Worm (Caenorhabditis elegans) whole organism, L4/young adult: ENCODE data around the gene F59B10.3.
"Not testable (repeated sequence)": the region's sequence is repeated elsewhere in the genome, so short reads cannot be mapped to it uniquely, and the experiment has no call there.

Source experiments
- W03F9.2 ChIP-seq: fragments of 150-350 bp; optimal IDR thresholded peaks from 2 replicates; lab custom pipeline; 2014; ENCODE audit warnings: missing biosample characterization, missing genetic modification characterization
- dao-5 ChIP-seq: sonication (generic microtip); optimal IDR thresholded peaks from 2 replicates; lab custom pipeline; 2016; ENCODE audit warnings: missing genotype, missing genetic modification characterization, moderate library complexity, missing compliant biosample characterization
- him-1 ChIP-seq: sonication (generic microtip); optimal IDR thresholded peaks from 2 replicates; lab custom pipeline; 2016; ENCODE audit warnings: missing genotype, missing genetic modification reagents, missing genetic modification characterization, missing compliant biosample characterization

The F59B10.3 gene

ce11 chrII:10485640-10486039 is 24.7 kb upstream of the F59B10.3 start:
- no peak for TF ChIP-seq him-1 (tag; lab: Kevin White, UChicago)
- TF ChIP-seq W03F9.2 (tag; lab: Kevin White, UChicago) = no peak
- no peak for TF ChIP-seq dao-5 (tag; lab: Kevin White, UChicago)

ce11 chrII:10486738-10487137 is 23.6 kb upstream of the F59B10.3 start, which contains the start of gene ZK666.15:
TSS of gene ZK666.15 (plus strand) at chrII:10487038.
- TF ChIP-seq W03F9.2 (tag; lab: Kevin White, UChicago) (no peak), dao-5 (tag; lab: Kevin White, UChicago) (no peak), him-1 (tag; lab: Kevin White, UChicago) (no peak)

ce11 chrII:10490329-10490728 is 20.0 kb upstream of the F59B10.3 start, which contains the start of gene clec-61:
TSS of gene clec-61 (minus strand) at chrII:10490537.
- TF ChIP-seq dao-5 (tag; lab: Kevin White, UChicago) (no peak), W03F9.2 (tag; lab: Kevin White, UChicago) (no peak), him-1 (tag; lab: Kevin White, UChicago) (no peak)

DNA sequence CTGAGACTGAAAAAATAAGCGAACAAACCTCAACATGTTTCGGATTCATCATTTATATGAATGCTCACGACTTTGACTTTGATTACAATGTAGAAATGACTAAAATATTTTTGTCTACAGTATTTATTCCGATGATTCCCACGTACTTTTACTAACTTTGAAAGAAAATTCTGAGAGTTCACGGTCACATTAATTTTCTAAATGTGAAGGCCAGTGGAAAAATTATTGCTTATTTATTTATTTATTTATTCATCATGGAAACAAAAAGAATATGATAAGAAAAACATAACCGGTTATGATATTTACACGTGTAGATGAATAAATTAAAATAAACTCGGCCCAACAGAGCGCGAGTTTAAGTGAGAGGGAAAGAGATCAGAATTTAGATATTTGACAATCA is 17.3 kb upstream of the F59B10.3 start, which contains the start of gene ZK666.8:
TSS of gene ZK666.8 (minus strand) at position 101 of the 400 bp plus-strand sequence.
- not testable (repeated sequence) for TF ChIP-seq W03F9.2, him-1, dao-5 (tag; lab: Kevin White, UChicago)

DNA sequence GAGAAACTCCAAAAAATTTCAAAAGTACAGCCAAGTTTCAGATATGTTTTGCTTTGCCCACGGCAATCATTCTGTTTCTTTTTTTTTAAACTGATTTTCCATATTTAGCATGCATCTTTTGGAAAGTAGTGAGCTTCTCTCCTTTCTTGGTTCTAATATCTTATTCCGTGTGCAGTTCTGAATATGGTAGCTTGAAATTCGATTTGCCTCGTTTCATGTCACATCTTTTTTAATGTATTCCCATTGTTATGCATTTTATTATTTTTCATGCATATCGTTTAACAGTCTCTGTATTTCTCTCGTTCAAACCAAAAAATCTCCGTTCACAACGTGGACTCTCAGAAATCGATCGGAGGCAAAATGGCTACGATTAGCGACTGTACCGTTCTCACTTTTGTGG is 15.9 kb upstream of the F59B10.3 start, which contains the start of gene ZK666.14:
TSS of gene ZK666.14 (plus strand) at position 301 of the 400 bp plus-strand sequence.
- TF ChIP-seq W03F9.2 (tag; lab: Kevin White, UChicago) (no peak), dao-5 (tag; lab: Kevin White, UChicago) (no peak), him-1 (tag; lab: Kevin White, UChicago) (no peak)

ce11 chrII:10495912-10496311 is 14.4 kb upstream of the F59B10.3 start, which contains the start of gene ZK666.12:
TSS of gene ZK666.12 (plus strand) at chrII:10496212.
- TF ChIP-seq dao-5 (tag; lab: Kevin White, UChicago) = no peak
- no peak for TF ChIP-seq W03F9.2 (tag; lab: Kevin White, UChicago)
- TF ChIP-seq him-1 (tag; lab: Kevin White, UChicago) = no peak

DNA sequence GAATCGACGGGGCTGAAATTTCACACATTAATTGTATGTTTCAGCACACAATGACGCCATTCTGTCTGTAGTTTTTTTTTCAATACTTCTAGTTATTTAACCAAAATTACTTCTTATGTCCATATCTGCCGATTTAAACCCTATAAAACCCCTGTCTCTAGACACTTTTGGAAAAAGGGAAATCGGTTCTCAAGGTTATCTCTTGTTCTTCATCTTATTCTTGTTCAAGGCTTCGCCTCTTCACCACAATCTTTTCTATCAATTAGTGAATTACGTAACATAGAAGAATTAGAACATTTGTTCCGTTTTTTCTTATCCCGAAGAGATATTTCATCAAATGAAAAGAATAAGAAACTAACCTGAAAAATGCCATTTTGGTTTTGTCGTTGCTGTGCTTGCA is 9.7 kb upstream of the F59B10.3 start:
- no peak for TF ChIP-seq dao-5 (tag; lab: Kevin White, UChicago)
- no peak for TF ChIP-seq W03F9.2 (tag; lab: Kevin White, UChicago)
- TF ChIP-seq him-1 (tag; lab: Kevin White, UChicago) = no peak

DNA sequence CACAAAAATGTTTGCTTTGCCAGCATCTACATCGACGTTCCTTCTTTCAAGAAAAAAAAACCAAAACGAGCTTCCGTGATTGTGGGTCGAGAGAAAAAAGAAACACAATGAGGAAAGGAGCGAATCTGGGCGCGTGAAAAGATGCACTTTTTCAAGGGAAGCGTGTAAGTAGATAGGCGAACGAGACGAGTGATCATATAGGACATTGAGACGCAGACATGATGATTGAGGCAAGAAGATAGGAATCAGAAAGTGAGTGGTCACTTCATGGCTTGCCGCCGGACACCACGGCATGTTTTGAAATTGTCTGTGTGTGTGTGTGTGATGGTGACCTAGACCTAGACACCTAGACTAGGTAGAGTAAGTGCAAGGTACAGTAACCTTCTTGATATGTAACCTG is 8.8 kb upstream of the F59B10.3 start:
- TF ChIP-seq him-1 (tag; lab: Kevin White, UChicago) (no peak), W03F9.2 (tag; lab: Kevin White, UChicago) (no peak), dao-5 (tag; lab: Kevin White, UChicago) (no peak)

ce11 chrII:10502491-10503063 is 7.8 kb upstream of the F59B10.3 start, which contains the start of gene myrf-1:
TSS of gene myrf-1 (minus strand) at chrII:10502541.
- peak; percentile 56 for TF ChIP-seq dao-5 (tag; lab: Kevin White, UChicago)
- peak; percentile 52 for TF ChIP-seq W03F9.2 (tag; lab: Kevin White, UChicago)
- peak; percentile 63 for TF ChIP-seq him-1 (tag; lab: Kevin White, UChicago)

DNA sequence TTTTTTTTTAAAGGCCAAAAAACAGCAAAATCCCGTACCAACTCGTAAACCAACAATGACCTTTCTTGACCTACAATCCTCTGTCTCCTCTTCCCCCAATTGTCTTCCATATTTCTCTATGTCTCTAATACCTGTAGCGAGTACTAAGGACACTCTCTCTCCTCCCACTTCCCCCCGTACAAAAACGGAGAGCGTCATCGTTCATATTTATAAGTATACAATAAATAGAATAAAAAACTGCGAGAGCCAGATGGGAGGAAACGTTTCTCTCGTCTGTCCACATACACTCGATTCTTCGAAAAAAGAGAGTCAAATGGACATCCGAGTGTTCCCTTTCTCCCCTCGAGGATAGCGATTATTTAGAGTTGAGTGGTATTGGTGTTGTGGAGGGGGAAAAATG is 5.6 kb upstream of the F59B10.3 start:
- TF ChIP-seq W03F9.2 (tag; lab: Kevin White, UChicago) = no peak
- TF ChIP-seq him-1 (tag; lab: Kevin White, UChicago) = no peak
- TF ChIP-seq dao-5 (tag; lab: Kevin White, UChicago) = no peak

DNA sequence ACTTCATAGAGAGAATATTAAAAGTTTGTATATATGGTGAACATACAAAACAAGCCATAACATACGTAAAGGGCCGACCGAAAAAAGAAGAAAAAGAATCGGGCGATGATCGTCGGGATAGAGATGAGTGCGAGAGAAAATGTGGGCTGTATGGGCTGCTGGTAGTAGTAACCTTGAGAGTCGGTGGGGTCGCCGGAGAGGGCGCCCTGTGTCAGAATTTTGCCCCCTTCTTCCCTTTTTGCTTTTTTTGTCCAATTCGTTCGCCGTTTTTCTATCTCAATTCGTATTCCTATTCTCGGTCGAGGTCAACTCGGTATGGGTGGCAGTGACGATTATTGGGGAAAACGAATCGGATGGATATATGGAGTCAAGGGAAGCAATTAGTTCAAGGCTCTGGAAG is 4.4 kb upstream of the F59B10.3 start:
- TF ChIP-seq W03F9.2 (tag; lab: Kevin White, UChicago) (no peak), dao-5 (tag; lab: Kevin White, UChicago) (no peak), him-1 (tag; lab: Kevin White, UChicago) (no peak)

- TF ChIP-seq dao-5 (tag; lab: Kevin White, UChicago) (no peak), him-1 (tag; lab: Kevin White, UChicago) (no peak), W03F9.2 (tag; lab: Kevin White, UChicago) (no peak)
These were observed 2.4 kb upstream of the F59B10.3 start for ce11 chrII:10507906-10508305.

ce11 chrII:10509746-10510145 is 596 bp upstream of the F59B10.3 start, which contains the start of gene F59B10.2:
TSS of gene F59B10.2 (minus strand) at chrII:10509846.
- TF ChIP-seq him-1 (tag; lab: Kevin White, UChicago) (no peak), dao-5 (tag; lab: Kevin White, UChicago) (no peak), W03F9.2 (tag; lab: Kevin White, UChicago) (no peak)

- TF ChIP-seq W03F9.2 (tag; lab: Kevin White, UChicago) = no peak
- TF ChIP-seq him-1 (tag; lab: Kevin White, UChicago) = no peak
- TF ChIP-seq dao-5 (tag; lab: Kevin White, UChicago) = no peak
These were observed 3.0 kb downstream of the F59B10.3 start for ce11 chrII:10513377-10513776.
